Worm (Caenorhabditis elegans) whole organism, mixed stage, embryonic: ENCODE measurements around the gene alh-1.

Experiments used
- M03D4.4 ChIP-seq: sonication (generic microtip); optimal IDR thresholded peaks from 2 replicates; lab custom pipeline; 2017; ENCODE audit warnings: mild to moderate bottlenecking, missing genetic modification characterization, missing compliant biosample characterization
- bed-3 ChIP-seq: fragments of 200-800 bp; sonication (Bioruptor generic); optimal IDR thresholded peaks from 3 replicates; lab custom pipeline; 2018; ENCODE audit warnings: mild to moderate bottlenecking, missing genetic modification characterization, moderate library complexity, missing compliant biosample characterization
- ceh-43 ChIP-seq: fragments of 200-800 bp; sonication (Bioruptor generic); optimal IDR thresholded peaks from 2 replicates; lab custom pipeline; 2018; ENCODE audit warnings: mild to moderate bottlenecking, missing genetic modification characterization, moderate library complexity, missing compliant biosample characterization
- ceh-83 ChIP-seq: fragments of 200-800 bp; sonication (Bioruptor generic); optimal IDR thresholded peaks from 2 replicates; lab custom pipeline; 2018; ENCODE audit warnings: mild to moderate bottlenecking, missing genetic modification characterization, missing compliant biosample characterization
- ces-1 ChIP-seq: fragments of 150-350 bp; optimal IDR thresholded peaks from 2 replicates; lab custom pipeline; 2014; ENCODE audit warnings: missing biosample characterization, missing genetic modification reagents, missing genetic modification characterization
- drap-1 ChIP-seq: fragments of 200-800 bp; sonication (Bioruptor generic); optimal IDR thresholded peaks from 3 replicates; lab custom pipeline; 2018; ENCODE audit warnings: mild to moderate bottlenecking, missing genetic modification characterization, missing compliant biosample characterization
- elt-1 ChIP-seq: sonication (generic microtip); optimal IDR thresholded peaks from 2 replicates; lab custom pipeline; 2017; ENCODE audit warnings: missing genetic modification characterization, mild to moderate bottlenecking, missing compliant biosample characterization, antibody characterized with exemption, moderate library complexity, borderline replicate concordance; ENCODE audit not compliant: insufficient read depth
- elt-3 ChIP-seq: fragments of 150-350 bp; optimal IDR thresholded peaks from 2 replicates; lab custom pipeline; 2014; ENCODE audit warnings: missing biosample characterization, missing genetic modification characterization
- flh-1 ChIP-seq: fragments of 200-800 bp; sonication (Bioruptor generic); optimal IDR thresholded peaks from 2 replicates; lab custom pipeline; 2018; ENCODE audit warnings: mild to moderate bottlenecking, missing genetic modification characterization, moderate library complexity, missing compliant biosample characterization
- ham-2 ChIP-seq: fragments of 200-800 bp; sonication (Bioruptor generic); optimal IDR thresholded peaks from 2 replicates; lab custom pipeline; 2018; ENCODE audit warnings: mild to moderate bottlenecking, missing genetic modification characterization, missing compliant biosample characterization
- hlh-1 ChIP-seq: fragments of 150-350 bp; optimal IDR thresholded peaks from 2 replicates; lab custom pipeline; 2014; ENCODE audit warnings: missing biosample characterization, missing genetic modification reagents, missing genetic modification characterization
- lin-32 ChIP-seq: fragments of 200-800 bp; sonication (Bioruptor generic); optimal IDR thresholded peaks from 2 replicates; lab custom pipeline; 2018; ENCODE audit warnings: mild to moderate bottlenecking, missing genetic modification characterization, missing compliant biosample characterization
- lsy-2 ChIP-seq: fragments of 150-350 bp; optimal IDR thresholded peaks from 2 replicates; lab custom pipeline; 2014; ENCODE audit warnings: missing biosample characterization, missing genetic modification characterization
- mab-5 ChIP-seq: fragments of 150-350 bp; optimal IDR thresholded peaks from 2 replicates; lab custom pipeline; 2014; ENCODE audit warnings: missing biosample characterization, missing genetic modification characterization
- mls-2 ChIP-seq: sonication (generic microtip); optimal IDR thresholded peaks from 2 replicates; lab custom pipeline; 2016; ENCODE audit warnings: mild to moderate bottlenecking, missing genetic modification characterization, moderate library complexity, missing compliant biosample characterization
- nhr-12 ChIP-seq: fragments of 150-350 bp; optimal IDR thresholded peaks from 2 replicates; lab custom pipeline; 2014; ENCODE audit warnings: missing biosample characterization, missing genetic modification characterization
- nhr-2 ChIP-seq: fragments of 150-350 bp; optimal IDR thresholded peaks from 2 replicates; lab custom pipeline; 2014; ENCODE audit warnings: missing biosample characterization, missing genetic modification characterization
- nhr-237 ChIP-seq: fragments of 150-350 bp; optimal IDR thresholded peaks from 2 replicates; lab custom pipeline; 2014; ENCODE audit warnings: missing biosample characterization, missing genetic modification characterization
- nhr-28 ChIP-seq: fragments of 150-350 bp; optimal IDR thresholded peaks from 2 replicates; lab custom pipeline; 2014; ENCODE audit warnings: missing biosample characterization, missing genetic modification characterization
- nhr-76 ChIP-seq: sonication (generic microtip); optimal IDR thresholded peaks from 2 replicates; lab custom pipeline; 2017; ENCODE audit warnings: missing biosample characterization, missing genetic modification characterization
- pha-4 ChIP-seq: fragments of 150-350 bp; optimal IDR thresholded peaks from 2 replicates; lab custom pipeline; 2018; ENCODE audit warnings: missing biosample characterization, missing genetic modification reagents, missing genetic modification characterization
- sem-2 ChIP-seq: fragments of 200-800 bp; sonication (Bioruptor generic); optimal IDR thresholded peaks from 2 replicates; lab custom pipeline; 2018; ENCODE audit warnings: mild to moderate bottlenecking, missing genetic modification characterization, missing compliant biosample characterization
- snpc-4 ChIP-seq: fragments of 150-350 bp; optimal IDR thresholded peaks from 2 replicates; lab custom pipeline; 2014; ENCODE audit warnings: missing biosample characterization, missing genetic modification characterization
- sptf-1 ChIP-seq: sonication (generic microtip); optimal IDR thresholded peaks from 2 replicates; lab custom pipeline; 2017; ENCODE audit warnings: mild to moderate bottlenecking, missing genetic modification characterization, moderate library complexity, missing compliant biosample characterization
- tbx-8 ChIP-seq: fragments of 200-800 bp; sonication (Bioruptor generic); optimal IDR thresholded peaks from 2 replicates; lab custom pipeline; 2018; ENCODE audit warnings: mild to moderate bottlenecking, missing genetic modification characterization, moderate library complexity, missing compliant biosample characterization
- unc-120 ChIP-seq: sonication (generic microtip); optimal IDR thresholded peaks from 2 replicates; lab custom pipeline; 2017; ENCODE audit warnings: missing genetic modification characterization, missing compliant biosample characterization; ENCODE audit not compliant: poor library complexity, severe bottlenecking
- unc-39 ChIP-seq: fragments of 150-350 bp; optimal IDR thresholded peaks from 2 replicates; lab custom pipeline; 2014; ENCODE audit warnings: missing biosample characterization, missing genetic modification characterization
- unc-62 ChIP-seq: fragments of 150-350 bp; optimal IDR thresholded peaks from 2 replicates; lab custom pipeline; 2014; ENCODE audit warnings: missing biosample characterization, missing genetic modification reagents, missing genetic modification characterization
- ztf-11 ChIP-seq: fragments of 150-350 bp; optimal IDR thresholded peaks from 2 replicates; lab custom pipeline; 2014; ENCODE audit warnings: missing biosample characterization, missing genetic modification characterization

alh-1 gene

ce11 chrIII:5081573-5081823 is 3.9 kb downstream of the alh-1 start, which contains the start of gene cox-6A:
Gene cox-6A, plus strand, starts transcription at chrIII:5081724.
- TF ChIP-seq nhr-237 (tag; lab: Kevin White, UChicago) (no peak), snpc-4 (tag; lab: Kevin White, UChicago) (no peak), elt-1 (no peak), M03D4.4 (no peak), lsy-2 (tag; lab: Kevin White, UChicago) (no peak), ham-2 (GFP tag; lab: Kevin White, UChicago) (no peak), sptf-1 (tag; lab: Kevin White, UChicago) (no peak), ceh-83 (GFP tag; lab: Kevin White, UChicago) (no peak), ceh-43 (GFP tag; lab: Kevin White, UChicago) (no peak), sem-2 (GFP tag; lab: Kevin White, UChicago) (no peak)

ce11 chrIII:5083304-5083703 is 5.7 kb downstream of the alh-1 start:
- TF ChIP-seq bed-3 (GFP tag; lab: Kevin White, UChicago), result no peak
- no peak for TF ChIP-seq hlh-1 (tag; lab: Kevin White, UChicago)
- no peak for TF ChIP-seq lin-32
- TF ChIP-seq ztf-11 (tag; lab: Kevin White, UChicago), result no peak
- no peak for TF ChIP-seq nhr-12
- no peak for TF ChIP-seq unc-39 (tag; lab: Kevin White, UChicago)
- no peak for TF ChIP-seq mls-2 (tag; lab: Kevin White, UChicago)

DNA sequence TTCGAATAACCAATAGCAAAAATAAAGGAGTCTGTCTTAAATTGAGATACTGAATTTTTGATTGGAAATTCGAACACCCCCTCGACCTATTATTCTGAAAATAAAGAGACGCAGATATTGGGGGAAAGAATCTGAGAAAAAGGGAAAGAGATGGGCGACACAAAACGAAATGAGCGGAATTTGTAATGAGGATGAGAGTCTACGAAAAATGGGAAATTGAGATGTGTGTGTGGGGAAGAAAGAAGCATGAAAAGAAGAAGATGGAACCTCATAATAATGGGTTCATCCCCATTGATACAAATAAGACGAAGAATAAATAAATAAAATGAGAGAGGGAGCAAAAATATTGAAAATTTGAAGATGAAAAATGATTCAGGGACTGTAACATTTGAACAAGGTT is 8.0 kb downstream of the alh-1 start, which contains the start of gene cah-1:
cah-1 (minus strand) TSS at position 101 of the 400 bp plus-strand sequence.
- TF ChIP-seq M03D4.4 (no peak), ztf-11 (tag; lab: Kevin White, UChicago) (no peak), nhr-12 (no peak), nhr-76 (tag; lab: Kevin White, UChicago) (no peak), sptf-1 (tag; lab: Kevin White, UChicago) (no peak), lin-32 (no peak), ces-1 (peak; percentile 0)
- TF ChIP-seq, all 35 proteins: peak for 1

- no peak for TF ChIP-seq nhr-2 (tag; lab: Kevin White, UChicago)
- no peak for TF ChIP-seq drap-1
- TF ChIP-seq elt-3, result no peak
- no peak for TF ChIP-seq nhr-76 (tag; lab: Kevin White, UChicago)
- TF ChIP-seq snpc-4 (tag; lab: Kevin White, UChicago), result no peak
- no peak for TF ChIP-seq ceh-83 (GFP tag; lab: Kevin White, UChicago)
- no peak for TF ChIP-seq M03D4.4
- TF ChIP-seq ztf-11 (tag; lab: Kevin White, UChicago), result no peak
- no peak for TF ChIP-seq ceh-43 (GFP tag; lab: Kevin White, UChicago)
- TF ChIP-seq flh-1 (GFP tag; lab: Kevin White, UChicago), result no peak
- TF ChIP-seq nhr-28 (tag; lab: Kevin White, UChicago), result no peak
- no peak for TF ChIP-seq tbx-8
- TF ChIP-seq sptf-1 (tag; lab: Kevin White, UChicago), result no peak
- no peak for TF ChIP-seq unc-120
- no peak for TF ChIP-seq nhr-237 (tag; lab: Kevin White, UChicago)
- no peak for TF ChIP-seq hlh-1 (tag; lab: Kevin White, UChicago)
Observed at ce11 chrIII:5089489-5089888, 11.9 kb downstream of the alh-1 start.

- TF ChIP-seq nhr-76 (tag; lab: Kevin White, UChicago) (no peak), drap-1 (no peak), unc-39 (tag; lab: Kevin White, UChicago) (no peak), lsy-2 (tag; lab: Kevin White, UChicago) (no peak), mls-2 (tag; lab: Kevin White, UChicago) (no peak), ztf-11 (tag; lab: Kevin White, UChicago) (no peak), ces-1 (no peak), ceh-43 (GFP tag; lab: Kevin White, UChicago) (no peak), ceh-83 (GFP tag; lab: Kevin White, UChicago) (no peak), mab-5 (tag; lab: Kevin White, UChicago) (no peak), nhr-237 (tag; lab: Kevin White, UChicago) (no peak), bed-3 (GFP tag; lab: Kevin White, UChicago) (no peak), nhr-12 (no peak), M03D4.4 (no peak), pha-4 (no peak), sptf-1 (tag; lab: Kevin White, UChicago) (no peak), hlh-1 (tag; lab: Kevin White, UChicago) (no peak), nhr-28 (tag; lab: Kevin White, UChicago) (no peak), unc-62 (GFP tag; lab: Kevin White, UChicago) (no peak)
Observed at ce11 chrIII:5092345-5092744, 14.8 kb downstream of the alh-1 start.
